Fruit fly (Drosophila melanogaster) whole organism, pupa: ENCODE measurements around the gene CG3337.

Experiments used
- CG10348 ChIP-seq: fragments of 200-800 bp; sonication (Bioruptor generic); IDR thresholded peaks from 2 replicates; pipeline ENCODE4 v1.3.6; 2022; ENCODE audit warnings: missing biosample characterization, missing genetic modification characterization
- CG14655 ChIP-seq: fragments of 200-800 bp; sonication (Bioruptor generic); optimal IDR thresholded peaks from 3 replicates; lab custom pipeline; 2017; ENCODE audit warnings: mild to moderate bottlenecking, missing biosample characterization, missing genetic modification reagents, missing genetic modification characterization
- CG32121 ChIP-seq: fragments of 200-800 bp; sonication (Bioruptor generic); IDR thresholded peaks from 2 replicates; pipeline ENCODE4 v1.3.6; 2022; ENCODE audit warnings: missing biosample characterization, missing genetic modification characterization
- CG34367 ChIP-seq: fragments of 200-800 bp; sonication (Bioruptor generic); optimal IDR thresholded peaks from 2 replicates; lab custom pipeline; 2018; ENCODE audit warnings: missing biosample characterization, mild to moderate bottlenecking, missing genetic modification characterization
- CG4496 ChIP-seq: fragments of 200-800 bp; sonication (Bioruptor generic); IDR thresholded peaks from 3 replicates; pipeline ENCODE4 v1.3.6; 2022; ENCODE audit warnings: missing biosample characterization, missing genetic modification characterization
- CG8159 ChIP-seq: fragments of 200-800 bp; sonication (Bioruptor generic); optimal IDR thresholded peaks from 3 replicates; lab custom pipeline; 2018; ENCODE audit warnings: missing biosample characterization, mild to moderate bottlenecking, missing genetic modification characterization, moderate library complexity
- CG8301 ChIP-seq: fragments of 200-800 bp; sonication (Bioruptor generic); optimal IDR thresholded peaks from 2 replicates; lab custom pipeline; 2018; ENCODE audit warnings: missing biosample characterization, mild to moderate bottlenecking, missing genetic modification characterization
- Ets98B ChIP-seq: fragments of 200-800 bp; sonication (Bioruptor generic); IDR thresholded peaks from 2 replicates; pipeline ENCODE4 v1.3.6; 2022; ENCODE audit warnings: missing biosample characterization, missing genetic modification characterization
- Pif1A ChIP-seq: fragments of 200-800 bp; sonication (Bioruptor generic); optimal IDR thresholded peaks from 3 replicates; lab custom pipeline; 2016; ENCODE audit warnings: missing biosample characterization, missing genetic modification characterization
- Pif1B ChIP-seq: fragments of 200-800 bp; sonication (Bioruptor generic); optimal IDR thresholded peaks from 3 replicates; lab custom pipeline; 2016; ENCODE audit warnings: missing biosample characterization, missing genetic modification characterization
- fd96Ca ChIP-seq: fragments of 200-800 bp; sonication (Bioruptor generic); IDR thresholded peaks from 3 replicates; pipeline ENCODE4 v1.3.6; 2022; ENCODE audit warnings: missing biosample characterization, missing genetic modification characterization
- gl ChIP-seq: fragments of 200-800 bp; sonication (Bioruptor generic); optimal IDR thresholded peaks from 2 replicates; lab custom pipeline; 2018; ENCODE audit warnings: missing biosample characterization, mild to moderate bottlenecking, missing genetic modification characterization
- rn ChIP-seq: fragments of 200-800 bp; sonication (Bioruptor generic); IDR thresholded peaks from 2 replicates; pipeline ENCODE4 v1.3.6; 2022; ENCODE audit warnings: missing biosample characterization, missing genetic modification characterization

- TF ChIP-seq Ets98B (GFP tag; lab: Robert Waterston, UW) (peak; percentile 44; the same call in 1 of the 2 replicates), CG4496 (GFP tag; lab: Robert Waterston, UW) (no peak), CG8159 (no peak), CG14655 (GFP tag; lab: Kevin White, UChicago) (no peak), Pif1B (no peak), gl (tag; lab: Kevin White, UChicago) (no peak), CG32121 (GFP tag; lab: Robert Waterston, UW) (no peak), CG10348 (GFP tag; lab: Robert Waterston, UW) (no peak), rn (GFP tag; lab: Robert Waterston, UW) (no peak), Pif1A (GFP tag; lab: Kevin White, UChicago) (no peak), CG8301 (no peak), fd96Ca (GFP tag; lab: Robert Waterston, UW) (no peak), CG34367 (tag; lab: Kevin White, UChicago) (no peak)
Observed at dm6 chr3R:21203660-21204499, 19.5 kb downstream of the CG3337 start.
